Fruit fly (Drosophila melanogaster): Measurements from ENCODE around the gene sip2.

sip2 gene

dm6 chr2L:6967422-6968012 lies 3.6 kb upstream of the sip2 start, which contains the start of gene Sumo (continued):
- no peak for TF ChIP-seq CG6854 (GFP tag; optimal IDR thresholded peaks at IDR 0.05)
- peak; percentile 98 for TF ChIP-seq chinmo (GFP tag; IDR thresholded peaks at IDR 0.05; ENCODE audit: partially characterized antibody)
- TF ChIP-seq insv (GFP tag; optimal IDR thresholded peaks at IDR 0.05) = no peak
- no peak for TF ChIP-seq HmgZ (tag; optimal IDR thresholded peaks at IDR 0.05)
- peak; percentile 96 for TF ChIP-seq hbn (GFP tag; IDR thresholded peaks at IDR 0.05; ENCODE audit: partially characterized antibody)
- no peak for TF ChIP-seq CG17802 (tag; optimal IDR thresholded peaks at IDR 0.05)
- no peak for TF ChIP-seq CG17359 (tag; optimal IDR thresholded peaks at IDR 0.05)
- TF ChIP-seq CG9797 (GFP tag; optimal IDR thresholded peaks at IDR 0.05) = peak; percentile 43
- TF ChIP-seq CG18764 (GFP tag; optimal IDR thresholded peaks at IDR 0.05) = no peak
- peak; percentile 49 for TF ChIP-seq zen (tag; optimal IDR thresholded peaks at IDR 0.05)
- no peak for TF ChIP-seq MTF-1 (GFP tag; optimal IDR thresholded peaks at IDR 0.05; ENCODE audit: borderline replicate concordance)
- peak; percentile 100 for TF ChIP-seq amos (GFP tag; IDR thresholded peaks at IDR 0.05; ENCODE audit: partially characterized antibody)
- TF ChIP-seq CG13775 (GFP tag; optimal IDR thresholded peaks at IDR 0.05) = peak; percentile 59
- no peak for TF ChIP-seq dimm (GFP tag; IDR thresholded peaks at IDR 0.05)
- no peak for TF ChIP-seq Nf-YB (GFP tag; optimal IDR thresholded peaks at IDR 0.05)
- TF ChIP-seq CG5180 (GFP tag; optimal IDR thresholded peaks at IDR 0.05) = no peak
- TF ChIP-seq Optix (GFP tag; IDR thresholded peaks at IDR 0.05) = no peak
- TF ChIP-seq h (optimal IDR thresholded peaks at IDR 0.05) = no peak
- TF ChIP-seq CG12942 (GFP tag; optimal IDR thresholded peaks at IDR 0.05) = no peak
- peak; percentile 96 for TF ChIP-seq Scr (GFP tag; IDR thresholded peaks at IDR 0.05; ENCODE audit: partially characterized antibody)
- TF ChIP-seq CG18476 (GFP tag; optimal IDR thresholded peaks at IDR 0.05) = no peak
- no peak for TF ChIP-seq CG8924 (tag; optimal IDR thresholded peaks at IDR 0.05)
- TF ChIP-seq ara (GFP tag; IDR thresholded peaks at IDR 0.05) = no peak
- no peak for TF ChIP-seq tup (GFP tag; optimal IDR thresholded peaks at IDR 0.05)
- TF ChIP-seq abd-A (tag; optimal IDR thresholded peaks at IDR 0.05) = no peak
- TF ChIP-seq CG6175 (GFP tag; IDR thresholded peaks at IDR 0.05) = 0 out of 3 replicates have a peak, but pooled peaks have one; percentile 17
- TF ChIP-seq nmo (GFP tag; optimal IDR thresholded peaks at IDR 0.05) = peak; percentile 50
- TF ChIP-seq sim (GFP tag; IDR thresholded peaks at IDR 0.05) = 0 out of 2 replicates have a peak, but pooled peaks have one; percentile 11
- peak; percentile 100 for TF ChIP-seq CG7963 (GFP tag; IDR thresholded peaks at IDR 0.05; ENCODE audit: partially characterized antibody)
- TF ChIP-seq ERR (GFP tag; optimal IDR thresholded peaks at IDR 0.05) = no peak
- TF ChIP-seq CG15601 (tag; optimal IDR thresholded peaks at IDR 0.05) = no peak
- 0 out of 2 replicates have a peak, but pooled peaks have one; percentile 12 for TF ChIP-seq Taf1 (GFP tag; IDR thresholded peaks at IDR 0.05)
- no peak for TF ChIP-seq yki (optimal IDR thresholded peaks at IDR 0.05)
- TF ChIP-seq ssp (GFP tag; IDR thresholded peaks at IDR 0.05) = no peak
- TF ChIP-seq CG11560 (tag; IDR thresholded peaks at IDR 0.05) = peak; percentile 16; the same call in 1 of the 3 replicates
- no peak for TF ChIP-seq chif (GFP tag; optimal IDR thresholded peaks at IDR 0.05)
- TF ChIP-seq CG7556 (GFP tag; optimal IDR thresholded peaks at IDR 0.05) = no peak
- TF ChIP-seq bab2 (GFP tag; optimal IDR thresholded peaks at IDR 0.05) = no peak
- TF ChIP-seq Atf-2 (GFP tag; optimal IDR thresholded peaks at IDR 0.05) = no peak
- TF ChIP-seq CG6272 (GFP tag; IDR thresholded peaks at IDR 0.05) = peak; percentile 80
- TF ChIP-seq Six4 (GFP tag; optimal IDR thresholded peaks at IDR 0.05) = no peak
- TF ChIP-seq stwl (tag; optimal IDR thresholded peaks at IDR 0.05) = peak; percentile 13
- TF ChIP-seq CG2712 (tag; optimal IDR thresholded peaks at IDR 0.05) = peak; percentile 30
- TF ChIP-seq psq (GFP tag; optimal IDR thresholded peaks at IDR 0.05) = no peak
- TF ChIP-seq lbe (GFP tag; optimal IDR thresholded peaks at IDR 0.05) = no peak
- no peak for TF ChIP-seq D19B (GFP tag; optimal IDR thresholded peaks at IDR 0.05)
- no peak for TF ChIP-seq Stat92E (GFP tag; optimal IDR thresholded peaks at IDR 0.05)
- no peak for TF ChIP-seq CG1529 (GFP tag; optimal IDR thresholded peaks at IDR 0.05)
- TF ChIP-seq fd3F (GFP tag; optimal IDR thresholded peaks at IDR 0.05) = no peak
- TF ChIP-seq Asciz (GFP tag; optimal IDR thresholded peaks at IDR 0.05) = no peak

Data from whole organism, embryonic.